Worm (Caenorhabditis elegans): ENCODE measurements around the gene fcmt-1.

Gene fcmt-1

DNA sequence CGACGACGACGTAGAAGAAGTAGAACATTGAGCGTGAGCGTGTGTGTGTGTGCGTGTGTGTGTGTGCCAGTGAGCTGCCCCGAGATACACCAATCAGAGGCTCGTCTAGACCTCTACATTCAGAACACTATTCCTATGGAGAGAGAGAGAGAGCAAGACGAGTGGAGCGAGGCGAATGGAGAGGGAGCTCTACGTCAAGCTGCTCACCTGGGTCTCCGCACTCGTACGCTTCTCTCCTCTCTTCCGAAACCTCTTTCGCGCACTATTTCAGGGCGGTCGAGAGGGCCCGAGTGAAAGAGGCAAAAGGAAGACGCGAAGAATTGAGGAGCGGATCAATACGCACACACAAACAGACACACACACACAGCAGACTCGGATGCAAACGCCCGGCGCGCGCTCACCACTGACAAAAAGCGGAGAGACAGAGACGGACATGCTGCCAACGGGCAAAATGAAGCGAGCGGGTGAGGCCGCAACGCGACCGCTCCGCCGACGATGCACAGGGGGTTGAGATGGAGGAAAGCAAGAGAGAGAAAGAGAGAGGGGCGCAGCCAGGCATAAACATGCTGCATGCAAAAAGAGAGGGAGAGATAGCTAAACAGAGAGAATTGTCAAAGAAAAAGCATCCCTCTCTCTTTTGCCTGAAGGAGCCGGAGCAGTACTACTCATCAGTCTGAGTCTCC is 40.3 kb upstream of the fcmt-1 start (continued):
- peak; percentile 53 for TF ChIP-seq elt-2 (tag; optimal IDR thresholded peaks at IDR 0.05)
- TF ChIP-seq lin-35 (GFP tag; optimal IDR thresholded peaks at IDR 0.05): peak; percentile 54 to 59
- TF ChIP-seq isw-1 (GFP tag; IDR thresholded peaks at IDR 0.05): peak; percentile 37; the same call in 1 of the 2 replicates
- no peak for TF ChIP-seq nhr-237 (tag; optimal IDR thresholded peaks at IDR 0.05)

DNA sequence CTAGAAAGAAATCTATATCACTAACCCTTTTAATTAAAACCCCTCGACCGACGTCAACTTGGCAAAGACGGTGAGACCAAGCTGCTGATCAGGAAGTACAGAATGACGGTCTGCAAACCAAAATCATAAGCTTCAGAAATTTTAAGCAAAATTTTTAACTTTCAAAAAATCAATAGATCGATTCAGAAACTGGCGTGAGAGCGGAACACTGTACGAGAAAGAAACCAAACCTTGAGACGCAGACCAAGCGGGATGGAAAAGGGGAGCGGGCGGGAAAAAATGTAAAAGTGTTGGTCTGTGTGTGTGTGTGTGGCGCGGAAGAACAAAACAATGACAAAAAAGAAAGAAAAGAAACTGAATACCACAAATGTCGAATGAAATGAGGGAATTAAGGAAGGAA is 39.1 kb upstream of the fcmt-1 start, which contains the start of the genes F44E5.17 and gpb-1:
Gene F44E5.17 (minus strand): TSS at position 101 of the 400 bp plus-strand sequence.
Gene gpb-1 (minus strand): TSS at position 118 of the 400 bp plus-strand sequence.
- TF ChIP-seq efl-1 (optimal IDR thresholded peaks at IDR 0.05) (no peak), efl-1 (GFP tag; optimal IDR thresholded peaks at IDR 0.05 in 1 of 2) (peak in 1 of 2 experiments; percentile 27), pax-3 (tag; optimal IDR thresholded peaks at IDR 0.05) (no peak), blmp-1 (tag; optimal IDR thresholded peaks at IDR 0.05) (peak; percentile 46), unc-30 (tag; optimal IDR thresholded peaks at IDR 0.05) (no peak)

DNA sequence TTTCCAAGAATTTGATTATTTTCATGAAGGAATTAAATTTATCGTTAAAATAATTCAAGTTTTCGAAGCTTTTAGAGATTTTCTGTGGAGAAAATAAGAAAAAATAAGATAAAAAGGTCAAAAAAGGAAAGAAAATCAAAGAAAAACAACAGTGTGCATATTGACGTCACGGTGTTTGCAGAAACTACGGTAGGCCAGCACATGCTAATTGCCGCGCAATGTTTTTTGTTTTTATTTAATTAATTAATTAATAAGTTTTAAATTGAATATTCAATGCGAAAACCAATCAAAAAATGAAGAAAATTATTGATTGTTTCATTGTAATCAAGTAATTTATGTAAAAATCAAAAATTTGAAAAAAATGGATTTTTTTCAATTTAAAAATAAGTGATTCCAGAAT is 38.5 kb upstream of the fcmt-1 start:
- TF ChIP-seq egl-13 (tag; optimal IDR thresholded peaks at IDR 0.05) (no peak), zip-4 (GFP tag; optimal IDR thresholded peaks at IDR 0.05) (no peak), lin-39 (tag; optimal IDR thresholded peaks at IDR 0.05) (no peak), pax-3 (tag; optimal IDR thresholded peaks at IDR 0.05) (no peak), ets-5 (GFP tag; IDR thresholded peaks at IDR 0.05) (no peak), ceh-82 (tag; optimal IDR thresholded peaks at IDR 0.05) (no peak), irx-1 (tag; optimal IDR thresholded peaks at IDR 0.05) (no peak), efl-1 (optimal IDR thresholded peaks at IDR 0.05) (no peak), efl-1 (GFP tag; optimal IDR thresholded peaks at IDR 0.05 in 1 of 2) (no peak), lsy-2 (tag; optimal IDR thresholded peaks at IDR 0.05) (peak; percentile 85 to 94), mep-1 (tag; optimal IDR thresholded peaks at IDR 0.05) (peak; percentile 29), nhr-85 (tag) (no peak), mab-9 (GFP tag; IDR thresholded peaks at IDR 0.05) (no peak), sptf-1 (tag; optimal IDR thresholded peaks at IDR 0.05) (no peak), mef-2 (tag; optimal IDR thresholded peaks at IDR 0.05) (no peak), F16B12.6 (tag; optimal IDR thresholded peaks at IDR 0.05) (peak; percentile 77), C04F5.9 (tag; optimal IDR thresholded peaks at IDR 0.05) (no peak), unc-30 (tag; optimal IDR thresholded peaks at IDR 0.05) (no peak), mdl-1 (tag; optimal IDR thresholded peaks at IDR 0.05) (no peak), nhr-71 (tag; optimal IDR thresholded peaks at IDR 0.05) (no peak), nhr-12 (tag; optimal IDR thresholded peaks at IDR 0.05) (no peak), unc-130 (tag; optimal IDR thresholded peaks at IDR 0.05) (no peak), sox-4 (tag; optimal IDR thresholded peaks at IDR 0.05) (no peak), unc-98 (GFP tag; IDR thresholded peaks at IDR 0.05) (no peak), lin-13 (GFP tag; optimal IDR thresholded peaks at IDR 0.05) (no peak), Y116A8C.19 (tag; optimal IDR thresholded peaks at IDR 0.05; ENCODE audit: borderline replicate concordance) (no peak)

DNA sequence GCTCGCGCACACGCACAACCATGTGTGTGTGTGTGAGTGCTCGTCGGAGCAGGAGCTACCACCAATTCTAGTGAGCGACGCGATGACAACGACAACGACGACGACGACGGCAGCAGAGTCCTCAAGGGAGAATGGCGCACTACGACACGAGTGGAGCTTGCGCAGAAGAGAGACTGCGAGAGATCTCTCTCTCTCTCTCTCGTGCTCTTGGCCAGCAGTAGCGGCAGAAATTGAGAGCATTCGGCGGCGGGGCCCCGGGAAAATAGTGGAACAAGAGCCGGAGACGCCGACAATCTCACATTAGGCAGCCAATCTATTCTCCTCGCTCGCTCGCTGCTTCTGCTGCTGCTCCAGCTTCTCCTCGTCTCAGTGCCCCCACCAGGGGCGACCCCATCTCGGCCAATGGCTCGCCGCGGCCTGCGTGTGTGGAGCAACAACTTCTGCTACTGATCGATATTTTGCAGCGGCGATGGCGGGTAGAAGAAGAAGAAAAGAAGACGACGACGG is 37.5 kb upstream of the fcmt-1 start:
- no peak for TF ChIP-seq nhr-12 (tag; optimal IDR thresholded peaks at IDR 0.05)
- no peak for TF ChIP-seq unc-130 (tag; optimal IDR thresholded peaks at IDR 0.05)
- TF ChIP-seq C04F5.9 (tag; optimal IDR thresholded peaks at IDR 0.05): no peak
- TF ChIP-seq ztf-11 (tag; optimal IDR thresholded peaks at IDR 0.05): peak in 1 of 2 experiments; percentile 70
- TF ChIP-seq nhr-11 (tag; optimal IDR thresholded peaks at IDR 0.05): no peak
- no peak for TF ChIP-seq hpl-2 (GFP tag; optimal IDR thresholded peaks at IDR 0.05)
- TF ChIP-seq ceh-82 (tag; optimal IDR thresholded peaks at IDR 0.05): peak; percentile 42 to 78 (median 70)
- peak; percentile 70 for TF ChIP-seq nhr-77 (tag; optimal IDR thresholded peaks at IDR 0.05)
- peak in 1 of 3 experiments; percentile 7 for TF ChIP-seq dpl-1 (GFP tag; optimal IDR thresholded peaks at IDR 0.05)
- no peak for TF ChIP-seq ceh-63 (GFP tag; optimal IDR thresholded peaks at IDR 0.05)
- peak; percentile 30 for TF ChIP-seq C16A3.4 (tag; optimal IDR thresholded peaks at IDR 0.05)
- peak; percentile 71 for TF ChIP-seq fkh-10 (GFP tag; optimal IDR thresholded peaks at IDR 0.05)
- TF ChIP-seq lin-15B (tag; optimal IDR thresholded peaks at IDR 0.05): no peak
- TF ChIP-seq nhr-47 (tag; optimal IDR thresholded peaks at IDR 0.05): peak; percentile 77
- TF ChIP-seq zag-1 (tag; optimal IDR thresholded peaks at IDR 0.05): no peak
- peak; percentile 42 for TF ChIP-seq snpc-4 (tag; optimal IDR thresholded peaks at IDR 0.05)
- TF ChIP-seq efl-1 (optimal IDR thresholded peaks at IDR 0.05): peak; percentile 30 to 52
- TF ChIP-seq efl-1 (GFP tag; optimal IDR thresholded peaks at IDR 0.05 in 1 of 2): peak in 1 of 2 experiments; percentile 64
- TF ChIP-seq nhr-85 (tag): no peak
- no peak for TF ChIP-seq nhr-84 (tag; optimal IDR thresholded peaks at IDR 0.05)
- peak; percentile 43 for TF ChIP-seq jun-1 (tag; optimal IDR thresholded peaks at IDR 0.05)
- no peak for TF ChIP-seq nhr-76 (tag; optimal IDR thresholded peaks at IDR 0.05)
- peak; percentile 74 for TF ChIP-seq pax-3 (tag; optimal IDR thresholded peaks at IDR 0.05)
- no peak for TF ChIP-seq vab-15 (tag; optimal IDR thresholded peaks at IDR 0.05)

Data from whole organism, L1 larva.